1 fruit fly cellular context compared by ENCODE assay signal in the genomic region with DNA sequence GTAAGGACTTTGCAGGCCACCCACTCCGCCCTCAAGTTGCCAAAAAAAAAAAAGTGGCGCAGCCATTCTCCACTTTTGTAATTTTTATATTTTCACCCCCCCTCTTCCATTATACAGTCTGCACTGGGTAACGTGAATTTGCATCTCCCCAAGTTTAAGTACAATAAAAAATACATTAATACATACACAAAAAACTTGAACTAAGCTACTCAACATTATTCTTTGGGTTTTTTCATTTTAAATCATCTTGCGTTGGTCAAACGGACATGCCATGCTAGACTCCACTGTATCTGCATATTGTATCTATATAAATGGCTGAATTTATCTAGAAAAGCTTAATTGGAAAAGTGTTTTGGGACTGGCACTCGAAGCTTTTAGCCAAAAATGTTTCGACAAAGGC.
TF ChIP-seq lines count a peak whose summit lies in the region.

No protein-coding gene starts in this region.

TF ChIP-seq in whole organism, embryonic, 481 proteins besides CTCF, POLR2A, EP300 and RAD21 (continued from another document and continues in another):
- TF ChIP-seq eyg (GFP tag; optimal IDR thresholded peaks at IDR 0.05; lab: Kevin White, UChicago), result no peak
- no peak for TF ChIP-seq Eip74EF (GFP tag; optimal IDR thresholded peaks at IDR 0.05; lab: Kevin White, UChicago)
- no peak for TF ChIP-seq Kr (GFP tag; optimal IDR thresholded peaks at IDR 0.05; lab: Kevin White, UChicago)
- no peak for TF ChIP-seq Doc2 (GFP tag; IDR thresholded peaks at IDR 0.05; lab: Robert Waterston, UW)
- no peak for TF ChIP-seq Hsf (GFP tag; optimal IDR thresholded peaks at IDR 0.05; lab: Kevin White, UChicago)
- TF ChIP-seq kah (GFP tag; optimal IDR thresholded peaks at IDR 0.05; lab: Kevin White, UChicago), result no peak
- TF ChIP-seq CG30431 (GFP tag; optimal IDR thresholded peaks at IDR 0.05; lab: Kevin White, UChicago), result no peak
- peak; percentile 4 for TF ChIP-seq CG9727 (GFP tag; optimal IDR thresholded peaks at IDR 0.05; lab: Kevin White, UChicago)
- TF ChIP-seq CG10543 (GFP tag; optimal IDR thresholded peaks at IDR 0.05; lab: Kevin White, UChicago), result no peak
- TF ChIP-seq Spps (tag; optimal IDR thresholded peaks at IDR 0.05; lab: Kevin White, UChicago), result no peak
- no peak for TF ChIP-seq CG11560 (tag; IDR thresholded peaks at IDR 0.05; lab: Robert Waterston, UW)
- TF ChIP-seq Hey (tag; optimal IDR thresholded peaks at IDR 0.05; lab: Kevin White, UChicago), result no peak
- TF ChIP-seq CG10366 (GFP tag; IDR thresholded peaks at IDR 0.05; lab: Robert Waterston, UW), result peak; percentile 16; the same call in 1 of the 2 replicates
- TF ChIP-seq Rfx (GFP tag; IDR thresholded peaks at IDR 0.05; lab: Robert Waterston, UW), result peak; percentile 54
- no peak for TF ChIP-seq Xbp1 (GFP tag; optimal IDR thresholded peaks at IDR 0.05; lab: Kevin White, UChicago)
- no peak for TF ChIP-seq CG12104 (GFP tag; optimal IDR thresholded peaks at IDR 0.05; lab: Kevin White, UChicago)
- no peak for TF ChIP-seq Lpt (GFP tag; optimal IDR thresholded peaks at IDR 0.05; lab: Kevin White, UChicago)
- TF ChIP-seq BtbVII (GFP tag; optimal IDR thresholded peaks at IDR 0.05; lab: Kevin White, UChicago), result peak; percentile 15
- peak; percentile 58 for TF ChIP-seq sisA (GFP tag; IDR thresholded peaks at IDR 0.05; lab: Robert Waterston, UW)
- TF ChIP-seq dmrt99B (tag; optimal IDR thresholded peaks at IDR 0.05; lab: Kevin White, UChicago), result peak; percentile 65
- no peak for TF ChIP-seq C15 (GFP tag; IDR thresholded peaks at IDR 0.05; lab: Robert Waterston, UW)
- no peak for TF ChIP-seq CG17385 (GFP tag; optimal IDR thresholded peaks at IDR 0.05; lab: Kevin White, UChicago)
- TF ChIP-seq CG10565 (GFP tag; optimal IDR thresholded peaks at IDR 0.05; lab: Kevin White, UChicago), result no peak
- no peak for TF ChIP-seq zfh2 (GFP tag; optimal IDR thresholded peaks at IDR 0.05; lab: Kevin White, UChicago)
- TF ChIP-seq MBD-R2 (GFP tag; IDR thresholded peaks at IDR 0.05; lab: Robert Waterston, UW), result peak; percentile 33; the same call in 1 of the 2 replicates
- TF ChIP-seq CG9817 (tag; optimal IDR thresholded peaks at IDR 0.05; lab: Kevin White, UChicago), result no peak
- TF ChIP-seq CG4404 (GFP tag; IDR thresholded peaks at IDR 0.05; lab: Robert Waterston, UW), result peak; percentile 31; the same call in 1 of the 2 replicates
- no peak for TF ChIP-seq ERR (GFP tag; optimal IDR thresholded peaks at IDR 0.05; lab: Kevin White, UChicago)
- TF ChIP-seq CG17568 (GFP tag; optimal IDR thresholded peaks at IDR 0.05; lab: Kevin White, UChicago), result no peak
- TF ChIP-seq HLH54F (GFP tag; optimal IDR thresholded peaks at IDR 0.05; lab: Kevin White, UChicago), result no peak
- no peak for TF ChIP-seq gcm (GFP tag; optimal IDR thresholded peaks at IDR 0.05; lab: Kevin White, UChicago)
- TF ChIP-seq CG15011 (GFP tag; optimal IDR thresholded peaks at IDR 0.05; lab: Kevin White, UChicago), result no peak
- peak; percentile 55 for TF ChIP-seq CG9932 (GFP tag; IDR thresholded peaks at IDR 0.05; lab: Robert Waterston, UW)
- 0 out of 3 replicates have a peak, but pooled peaks have one; percentile 56 for TF ChIP-seq Mrtf (GFP tag; IDR thresholded peaks at IDR 0.05; lab: Robert Waterston, UW)
- TF ChIP-seq vfl (GFP tag; optimal IDR thresholded peaks at IDR 0.05; lab: Kevin White, UChicago), result no peak
- no peak for TF ChIP-seq Ssrp (tag; optimal IDR thresholded peaks at IDR 0.05; lab: Kevin White, UChicago)
- TF ChIP-seq Oli (tag; optimal IDR thresholded peaks at IDR 0.05; lab: Kevin White, UChicago), result peak; percentile 6
- no peak for TF ChIP-seq onecut (GFP tag; IDR thresholded peaks at IDR 0.05; lab: Robert Waterston, UW)
- no peak for TF ChIP-seq insv (GFP tag; optimal IDR thresholded peaks at IDR 0.05; lab: Kevin White, UChicago)
- no peak for TF ChIP-seq YL-1 (GFP tag; optimal IDR thresholded peaks at IDR 0.05; lab: Kevin White, UChicago)
- no peak for TF ChIP-seq CG6791 (GFP tag; IDR thresholded peaks at IDR 0.05; lab: Robert Waterston, UW; ENCODE audit: partially characterized antibody)
- TF ChIP-seq Rx (GFP tag; IDR thresholded peaks at IDR 0.05; lab: Robert Waterston, UW), result peak; percentile 57; the same call in 1 of the 2 replicates
- TF ChIP-seq CG12299 (tag; optimal IDR thresholded peaks at IDR 0.05; lab: Kevin White, UChicago), result no peak
- peak; percentile 51 for TF ChIP-seq CG7372 (GFP tag; IDR thresholded peaks at IDR 0.05; lab: Robert Waterston, UW)
- no peak for TF ChIP-seq Lim3 (GFP tag; IDR thresholded peaks at IDR 0.05; lab: Robert Waterston, UW)
- no peak for TF ChIP-seq Jarid2 (GFP tag; optimal IDR thresholded peaks at IDR 0.05; lab: Kevin White, UChicago)
- TF ChIP-seq ac (GFP tag; optimal IDR thresholded peaks at IDR 0.05; lab: Kevin White, UChicago), result no peak
- TF ChIP-seq Atf6 (GFP tag; IDR thresholded peaks at IDR 0.05; lab: Robert Waterston, UW), result 0 out of 2 replicates have a peak, but pooled peaks have one; percentile 33
- no peak for TF ChIP-seq unc-4 (GFP tag; IDR thresholded peaks at IDR 0.05; lab: Robert Waterston, UW; ENCODE audit: partially characterized antibody)
- TF ChIP-seq ham (GFP tag; IDR thresholded peaks at IDR 0.05; lab: Robert Waterston, UW), result no peak
- TF ChIP-seq Bteb2 (GFP tag; optimal IDR thresholded peaks at IDR 0.05; lab: Kevin White, UChicago), result no peak
- no peak for TF ChIP-seq exex (tag; optimal IDR thresholded peaks at IDR 0.05; lab: Kevin White, UChicago)
- TF ChIP-seq h (optimal IDR thresholded peaks at IDR 0.05; lab: Kevin White, UChicago), result no peak
- no peak for TF ChIP-seq CG1602 (GFP tag; optimal IDR thresholded peaks at IDR 0.05; lab: Kevin White, UChicago)
- no peak for TF ChIP-seq CG8281 (tag; optimal IDR thresholded peaks at IDR 0.05; lab: Kevin White, UChicago)
- TF ChIP-seq Abd-B (GFP tag; optimal IDR thresholded peaks at IDR 0.05; lab: Kevin White, UChicago), result peak; percentile 6
- TF ChIP-seq az2 (GFP tag; optimal IDR thresholded peaks at IDR 0.05; lab: Kevin White, UChicago), result peak; percentile 7
- no peak for TF ChIP-seq HmgD (GFP tag; optimal IDR thresholded peaks at IDR 0.05; lab: Kevin White, UChicago)
- TF ChIP-seq CG31224 (GFP tag; IDR thresholded peaks at IDR 0.05; lab: Robert Waterston, UW), result peak; percentile 21; the same call in 1 of the 2 replicates
- TF ChIP-seq Opbp (GFP tag; IDR thresholded peaks at IDR 0.05; lab: Robert Waterston, UW; ENCODE audit: partially characterized antibody), result no peak
- no peak for TF ChIP-seq Stat92E (GFP tag; optimal IDR thresholded peaks at IDR 0.05; lab: Kevin White, UChicago)
- TF ChIP-seq CG32767 (GFP tag; IDR thresholded peaks at IDR 0.05; lab: Robert Waterston, UW), result no peak
- TF ChIP-seq CG6272 (GFP tag; IDR thresholded peaks at IDR 0.05; lab: Robert Waterston, UW), result peak; percentile 50; the same call in 1 of the 2 replicates
- TF ChIP-seq disco-r (GFP tag; optimal IDR thresholded peaks at IDR 0.05; lab: Kevin White, UChicago), result no peak
- no peak for TF ChIP-seq pnt (GFP tag; optimal IDR thresholded peaks at IDR 0.05; lab: Kevin White, UChicago)
- TF ChIP-seq CG1792 (GFP tag; optimal IDR thresholded peaks at IDR 0.05; lab: Kevin White, UChicago), result no peak
- no peak for TF ChIP-seq CG13775 (GFP tag; optimal IDR thresholded peaks at IDR 0.05; lab: Kevin White, UChicago)
- TF ChIP-seq Xrp1 (GFP tag; IDR thresholded peaks at IDR 0.05; lab: Robert Waterston, UW), result peak; percentile 66
- TF ChIP-seq CG4360 (GFP tag; IDR thresholded peaks at IDR 0.05; lab: Robert Waterston, UW), result no peak
- no peak for TF ChIP-seq dm (GFP tag; optimal IDR thresholded peaks at IDR 0.05; lab: Kevin White, UChicago)
- no peak for TF ChIP-seq bowl (GFP tag; IDR thresholded peaks at IDR 0.05; lab: Robert Waterston, UW)
- TF ChIP-seq repo (GFP tag; optimal IDR thresholded peaks at IDR 0.05; lab: Kevin White, UChicago), result no peak
- no peak for TF ChIP-seq run (tag; optimal IDR thresholded peaks at IDR 0.05; lab: Kevin White, UChicago)
- no peak for TF ChIP-seq kni (GFP tag; optimal IDR thresholded peaks at IDR 0.05; lab: Kevin White, UChicago)
- TF ChIP-seq HLH3B (GFP tag; IDR thresholded peaks at IDR 0.05; lab: Robert Waterston, UW), result 0 out of 2 replicates have a peak, but pooled peaks have one; percentile 44
- TF ChIP-seq CG10267 (tag; optimal IDR thresholded peaks at IDR 0.05; lab: Kevin White, UChicago), result no peak
- TF ChIP-seq hbn (GFP tag; IDR thresholded peaks at IDR 0.05; lab: Robert Waterston, UW; ENCODE audit: partially characterized antibody), result no peak
- peak; percentile 18 for TF ChIP-seq Fer2 (tag; optimal IDR thresholded peaks at IDR 0.05; lab: Kevin White, UChicago)
- TF ChIP-seq CG4282 (GFP tag; optimal IDR thresholded peaks at IDR 0.05; lab: Kevin White, UChicago), result no peak
- TF ChIP-seq Taf1 (GFP tag; IDR thresholded peaks at IDR 0.05; lab: Robert Waterston, UW), result 0 out of 2 replicates have a peak, but pooled peaks have one; percentile 15
- TF ChIP-seq CG8359 (GFP tag; optimal IDR thresholded peaks at IDR 0.05; lab: Kevin White, UChicago; ENCODE audit: borderline replicate concordance), result no peak
- TF ChIP-seq tap (tag; optimal IDR thresholded peaks at IDR 0.05; lab: Kevin White, UChicago), result peak; percentile 30
- no peak for TF ChIP-seq Hmx (GFP tag; optimal IDR thresholded peaks at IDR 0.05; lab: Kevin White, UChicago)
- TF ChIP-seq Dek (tag; optimal IDR thresholded peaks at IDR 0.05; lab: Kevin White, UChicago), result no peak
- TF ChIP-seq da (GFP tag; optimal IDR thresholded peaks at IDR 0.05; lab: Kevin White, UChicago), result no peak
- no peak for TF ChIP-seq CG42726 (GFP tag; IDR thresholded peaks at IDR 0.05; lab: Robert Waterston, UW; ENCODE audit: partially characterized antibody)
- TF ChIP-seq eve (GFP tag; optimal IDR thresholded peaks at IDR 0.05; lab: Kevin White, UChicago), result no peak
- TF ChIP-seq Deaf1 (tag; optimal IDR thresholded peaks at IDR 0.05; lab: Kevin White, UChicago), result no peak
- no peak for TF ChIP-seq trh (GFP tag; optimal IDR thresholded peaks at IDR 0.05; lab: Kevin White, UChicago)
- no peak for TF ChIP-seq Dfd (GFP tag; optimal IDR thresholded peaks at IDR 0.05; lab: Kevin White, UChicago)
- no peak for TF ChIP-seq Hr3 (GFP tag; optimal IDR thresholded peaks at IDR 0.05; lab: Kevin White, UChicago)
- TF ChIP-seq Nf-YA (GFP tag; IDR thresholded peaks at IDR 0.05; lab: Robert Waterston, UW), result no peak
- no peak for TF ChIP-seq CG6683 (GFP tag; optimal IDR thresholded peaks at IDR 0.05; lab: Kevin White, UChicago)
- no peak for TF ChIP-seq H2.0 (GFP tag; IDR thresholded peaks at IDR 0.05; lab: Robert Waterston, UW)
- TF ChIP-seq CG1832 (GFP tag; optimal IDR thresholded peaks at IDR 0.05; lab: Kevin White, UChicago), result no peak
- no peak for TF ChIP-seq CG2712 (tag; optimal IDR thresholded peaks at IDR 0.05; lab: Kevin White, UChicago)
- no peak for TF ChIP-seq CG3163 (GFP tag; optimal IDR thresholded peaks at IDR 0.05; lab: Kevin White, UChicago)
- peak; percentile 19 for TF ChIP-seq CG13424 (tag; optimal IDR thresholded peaks at IDR 0.05; lab: Kevin White, UChicago)
- TF ChIP-seq salm (tag; optimal IDR thresholded peaks at IDR 0.05; lab: Kevin White, UChicago), result no peak
- no peak for TF ChIP-seq Elba2 (GFP tag; optimal IDR thresholded peaks at IDR 0.05; lab: Kevin White, UChicago)
- no peak for TF ChIP-seq CG9876 (GFP tag; optimal IDR thresholded peaks at IDR 0.05; lab: Kevin White, UChicago)
- TF ChIP-seq lbe (GFP tag; optimal IDR thresholded peaks at IDR 0.05; lab: Kevin White, UChicago), result no peak
- no peak for TF ChIP-seq dan (GFP tag; IDR thresholded peaks at IDR 0.05; lab: Robert Waterston, UW)
- TF ChIP-seq CG3838 (GFP tag; optimal IDR thresholded peaks at IDR 0.05; lab: Kevin White, UChicago), result no peak
- no peak for TF ChIP-seq CG18476 (GFP tag; optimal IDR thresholded peaks at IDR 0.05; lab: Kevin White, UChicago)
- no peak for TF ChIP-seq CG11723 (GFP tag; optimal IDR thresholded peaks at IDR 0.05; lab: Kevin White, UChicago)
- no peak for TF ChIP-seq CG3065 (GFP tag; optimal IDR thresholded peaks at IDR 0.05; lab: Kevin White, UChicago)
- TF ChIP-seq nom (GFP tag; optimal IDR thresholded peaks at IDR 0.05; lab: Kevin White, UChicago), result no peak
- no peak for TF ChIP-seq CG8388 (GFP tag; optimal IDR thresholded peaks at IDR 0.05; lab: Kevin White, UChicago)
- no peak for TF ChIP-seq CG4328 (GFP tag; optimal IDR thresholded peaks at IDR 0.05; lab: Kevin White, UChicago)
- no peak for TF ChIP-seq D19B (GFP tag; optimal IDR thresholded peaks at IDR 0.05; lab: Kevin White, UChicago)
- TF ChIP-seq CG5245 (GFP tag; optimal IDR thresholded peaks at IDR 0.05; lab: Kevin White, UChicago), result no peak
- TF ChIP-seq pfk (GFP tag; optimal IDR thresholded peaks at IDR 0.05; lab: Kevin White, UChicago), result no peak
- no peak for TF ChIP-seq CG8944 (GFP tag; optimal IDR thresholded peaks at IDR 0.05; lab: Kevin White, UChicago)
- TF ChIP-seq rib (GFP tag; IDR thresholded peaks at IDR 0.05; lab: Robert Waterston, UW), result no peak
- TF ChIP-seq CG17612 (GFP tag; IDR thresholded peaks at IDR 0.05; lab: Robert Waterston, UW), result no peak
- no peak for TF ChIP-seq Med (GFP tag; lab: Kevin White, UChicago)
- TF ChIP-seq CG7987 (GFP tag; optimal IDR thresholded peaks at IDR 0.05; lab: Kevin White, UChicago), result no peak
- TF ChIP-seq dimm (GFP tag; IDR thresholded peaks at IDR 0.05; lab: Robert Waterston, UW), result no peak
- no peak for TF ChIP-seq ttk (GFP tag; IDR thresholded peaks at IDR 0.05; lab: Robert Waterston, UW)
- no peak for TF ChIP-seq ap (GFP tag; IDR thresholded peaks at IDR 0.05; lab: Robert Waterston, UW)
- TF ChIP-seq ATbp (GFP tag; optimal IDR thresholded peaks at IDR 0.05; lab: Kevin White, UChicago), result no peak
- no peak for TF ChIP-seq unpg (GFP tag; optimal IDR thresholded peaks at IDR 0.05; lab: Kevin White, UChicago)
- no peak for TF ChIP-seq Awh (GFP tag; IDR thresholded peaks at IDR 0.05; lab: Robert Waterston, UW)
- no peak for TF ChIP-seq en (GFP tag; optimal IDR thresholded peaks at IDR 0.05; lab: Kevin White, UChicago)
- TF ChIP-seq gem (tag; optimal IDR thresholded peaks at IDR 0.05; lab: Kevin White, UChicago), result peak; percentile 47
- TF ChIP-seq inv (GFP tag; IDR thresholded peaks at IDR 0.05; lab: Robert Waterston, UW; ENCODE audit: partially characterized antibody), result no peak
- TF ChIP-seq Ravus (GFP tag; IDR thresholded peaks at IDR 0.05; lab: Robert Waterston, UW), result no peak
- TF ChIP-seq Meics (GFP tag; optimal IDR thresholded peaks at IDR 0.05; lab: Kevin White, UChicago), result peak; percentile 49
- TF ChIP-seq bsh (GFP tag; optimal IDR thresholded peaks at IDR 0.05; lab: Kevin White, UChicago), result peak in 1 of 2 experiments; percentile 12
- no peak for TF ChIP-seq ato (GFP tag; IDR thresholded peaks at IDR 0.05; lab: Robert Waterston, UW; ENCODE audit: partially characterized antibody)
- TF ChIP-seq lola (GFP tag; optimal IDR thresholded peaks at IDR 0.05; lab: Kevin White, UChicago), result no peak
